Worm (Caenorhabditis elegans) whole organism, L2 larva: ENCODE data around the gene B0284.3.

ENCODE experiments used
- R02D3.7 ChIP-seq: fragments of 150-350 bp; optimal IDR thresholded peaks from 2 replicates; lab custom pipeline; 2014; ENCODE audit warnings: missing biosample characterization, missing genetic modification characterization
- lin-11 ChIP-seq: fragments of 150-350 bp; sonication (generic microtip); optimal IDR thresholded peaks from 2 replicates; lab custom pipeline; 2014; ENCODE audit warnings: missing biosample characterization, missing genetic modification characterization, inconsistent platforms, mixed read lengths
- nhr-237 ChIP-seq: fragments of 150-350 bp; optimal IDR thresholded peaks from 2 replicates; lab custom pipeline; 2014; ENCODE audit warnings: missing biosample characterization, missing genetic modification characterization
- nhr-77 ChIP-seq: fragments of 150-350 bp; optimal IDR thresholded peaks from 2 replicates; lab custom pipeline; 2014; ENCODE audit warnings: missing biosample characterization, missing genetic modification characterization

ce11 chrIII:4428797-4429196 lies 49.2 kb upstream of the B0284.3 start:
- no peak for TF ChIP-seq nhr-77 (tag; lab: Kevin White, UChicago)
- TF ChIP-seq R02D3.7 (tag; lab: Kevin White, UChicago) = no peak
- TF ChIP-seq nhr-237 (tag; lab: Kevin White, UChicago) = no peak
- no peak for TF ChIP-seq lin-11 (tag; lab: Kevin White, UChicago)
